Worm (Caenorhabditis elegans) whole organism, L4/young adult: ENCODE measurements around the gene C17F4.12.

Source experiments
- W03F9.2 ChIP-seq: fragments of 150-350 bp; optimal IDR thresholded peaks from 2 replicates; lab custom pipeline; 2014; ENCODE audit warnings: missing biosample characterization, missing genetic modification characterization
- dao-5 ChIP-seq: sonication (generic microtip); optimal IDR thresholded peaks from 2 replicates; lab custom pipeline; 2016; ENCODE audit warnings: missing genotype, missing genetic modification characterization, moderate library complexity, missing compliant biosample characterization
- him-1 ChIP-seq: sonication (generic microtip); optimal IDR thresholded peaks from 2 replicates; lab custom pipeline; 2016; ENCODE audit warnings: missing genotype, missing genetic modification reagents, missing genetic modification characterization, missing compliant biosample characterization

DNA sequence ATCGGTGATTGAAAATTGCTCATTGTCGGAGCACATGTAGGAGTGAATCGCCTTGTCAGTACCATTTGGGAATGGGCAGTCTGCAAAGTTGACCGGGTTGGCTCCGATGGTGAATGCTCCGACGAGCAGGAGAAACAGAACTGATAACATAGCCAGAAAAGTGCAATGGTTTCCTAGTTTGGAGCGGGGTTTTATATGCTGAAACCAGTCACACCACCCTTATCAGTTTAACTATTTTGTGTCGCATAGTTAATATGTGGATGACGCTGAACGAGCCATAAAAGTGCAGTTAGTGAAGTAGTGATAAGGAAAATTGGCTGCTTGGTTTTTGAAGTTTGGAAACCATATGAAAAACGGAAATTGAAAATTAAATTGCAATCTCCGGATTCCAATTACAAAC, 1.9 kb upstream of the C17F4.12 start, which contains the start of gene C17F4.7:
- TF ChIP-seq him-1 (tag; lab: Kevin White, UChicago) = no peak
- TF ChIP-seq dao-5 (tag; lab: Kevin White, UChicago) = no peak
- no peak for TF ChIP-seq W03F9.2 (tag; lab: Kevin White, UChicago)
